Worm (Caenorhabditis elegans) whole organism, L4 larva: Measurements from ENCODE around the gene F10E9.11.

ENCODE experiments used
- Y105C5A.15 ChIP-seq: fragments of 200-800 bp; sonication (Bioruptor generic); IDR thresholded peaks from 2 replicates; pipeline ENCODE4 v1.3.6; 2022; ENCODE audit warnings: missing genetic modification characterization, missing compliant biosample characterization
- attf-4 ChIP-seq: sonication (generic microtip); optimal IDR thresholded peaks from 3 replicates; lab custom pipeline; 2017; ENCODE audit warnings: missing biosample characterization, missing genetic modification characterization
- dmd-8 ChIP-seq: fragments of 200-800 bp; sonication (Bioruptor generic); IDR thresholded peaks from 2 replicates; pipeline ENCODE4 v1.3.6; 2022; ENCODE audit warnings: missing genetic modification characterization, missing compliant biosample characterization
- fkh-10 ChIP-seq: fragments of 150-350 bp; optimal IDR thresholded peaks from 2 replicates; lab custom pipeline; 2014; ENCODE audit warnings: missing biosample characterization, missing genetic modification reagents, missing genetic modification characterization
- lin-15B ChIP-seq: fragments of 150-350 bp; sonication (generic microtip); optimal IDR thresholded peaks from 3 replicates; lab custom pipeline; 2014; ENCODE audit warnings: missing biosample characterization, missing genetic modification characterization
- pqm-1 ChIP-seq: sonication (generic microtip); optimal IDR thresholded peaks from 2 replicates; lab custom pipeline; 2017; ENCODE audit warnings: missing biosample characterization, missing genetic modification characterization
- snpc-4 ChIP-seq: fragments of 150-350 bp; optimal IDR thresholded peaks from 2 replicates; lab custom pipeline; 2014; ENCODE audit warnings: missing biosample characterization, missing genetic modification characterization
- unc-130 ChIP-seq: sonication (generic microtip); optimal IDR thresholded peaks from 2 replicates; lab custom pipeline; 2016; ENCODE audit warnings: missing genetic modification reagents, missing genetic modification characterization, missing compliant biosample characterization
- ztf-11 ChIP-seq: fragments of 150-350 bp; optimal IDR thresholded peaks from 2 replicates; lab custom pipeline; 2014; ENCODE audit warnings: missing biosample characterization, missing genetic modification characterization

ce11 chrIII:8305304-8305703, 13.8 kb downstream of the F10E9.11 start:
- TF ChIP-seq attf-4 (tag; lab: Kevin White, UChicago) (no peak), pqm-1 (tag; lab: Kevin White, UChicago) (no peak), dmd-8 (GFP tag; lab: Robert Waterston, UW) (no peak), unc-130 (GFP tag; lab: Kevin White, UChicago) (no peak), ztf-11 (tag; lab: Kevin White, UChicago) (no peak), lin-15B (tag; lab: Kevin White, UChicago) (no peak), snpc-4 (tag; lab: Kevin White, UChicago) (no peak), fkh-10 (GFP tag; lab: Kevin White, UChicago) (no peak), Y105C5A.15 (GFP tag; lab: Robert Waterston, UW) (no peak)
